Worm (Caenorhabditis elegans) whole organism, young adult: ENCODE measurements around the gene gpd-4.

Experiments used
- B0035.1 ChIP-seq: sonication (generic microtip); optimal IDR thresholded peaks from 2 replicates; lab custom pipeline; 2016; ENCODE audit warnings: missing genetic modification characterization, mild to moderate bottlenecking, missing compliant biosample characterization, missing genotype, missing genetic modification reagents
- ama-1 ChIP-seq, 3 experiments: fragments of 150-350 bp in 1 of 3; sonication (generic microtip) in 2 of 3; optimal IDR thresholded peaks; 2 replicates each; lab custom pipeline; 2014 to 2018; ENCODE audit warnings: missing biosample characterization in 2 of 3, missing genetic modification characterization in 2 of 3, missing genetic modification reagents in 2 of 3
- aptf-3 ChIP-seq: fragments of 200-800 bp; sonication (Bioruptor generic); IDR thresholded peaks from 2 replicates; pipeline ENCODE4 v1.3.6; 2022; ENCODE audit warnings: missing genetic modification characterization, missing compliant biosample characterization
- bed-2 ChIP-seq: fragments of 200-800 bp; sonication (Bioruptor generic); IDR thresholded peaks from 2 replicates; pipeline ENCODE4 v1.3.6; 2022; ENCODE audit warnings: missing genetic modification reagents, missing genetic modification characterization, missing compliant biosample characterization
- cebp-2 ChIP-seq: fragments of 200-800 bp; sonication (Bioruptor generic); IDR thresholded peaks from 2 replicates; pipeline ENCODE4 v1.3.6; 2022; ENCODE audit warnings: missing genetic modification characterization, missing compliant biosample characterization
- chd-7 ChIP-seq: sonication (generic microtip); optimal IDR thresholded peaks from 2 replicates; lab custom pipeline; 2016; ENCODE audit warnings: mild to moderate bottlenecking, missing genetic modification characterization, moderate library complexity, missing compliant biosample characterization
- dpl-1 ChIP-seq: fragments of 150-350 bp; optimal IDR thresholded peaks from 2 replicates; lab custom pipeline; 2014; ENCODE audit warnings: missing biosample characterization, missing genetic modification reagents, missing genetic modification characterization
- egl-44 ChIP-seq: fragments of 200-800 bp; sonication (Bioruptor generic); IDR thresholded peaks from 2 replicates; pipeline ENCODE4 v1.3.6; 2022; ENCODE audit warnings: missing genetic modification reagents, missing genetic modification characterization, missing compliant biosample characterization
- let-526 ChIP-seq: fragments of 200-800 bp; sonication (Bioruptor generic); IDR thresholded peaks from 2 replicates; pipeline ENCODE4 v1.3.6; 2022; ENCODE audit warnings: missing genetic modification reagents, missing genetic modification characterization, missing compliant biosample characterization
- madf-3 ChIP-seq: fragments of 200-800 bp; sonication (Bioruptor generic); IDR thresholded peaks from 2 replicates; pipeline ENCODE4 v1.3.6; 2022; ENCODE audit warnings: missing genetic modification reagents, missing genetic modification characterization, missing compliant biosample characterization
- unc-130 ChIP-seq: sonication (generic microtip); optimal IDR thresholded peaks from 2 replicates; lab custom pipeline; 2016; ENCODE audit warnings: missing genetic modification reagents, missing genetic modification characterization, missing compliant biosample characterization
- unc-62 ChIP-seq: fragments of 150-350 bp; optimal IDR thresholded peaks from 2 replicates; lab custom pipeline; 2014; ENCODE audit warnings: missing biosample characterization, missing genetic modification reagents, missing genetic modification characterization

DNA sequence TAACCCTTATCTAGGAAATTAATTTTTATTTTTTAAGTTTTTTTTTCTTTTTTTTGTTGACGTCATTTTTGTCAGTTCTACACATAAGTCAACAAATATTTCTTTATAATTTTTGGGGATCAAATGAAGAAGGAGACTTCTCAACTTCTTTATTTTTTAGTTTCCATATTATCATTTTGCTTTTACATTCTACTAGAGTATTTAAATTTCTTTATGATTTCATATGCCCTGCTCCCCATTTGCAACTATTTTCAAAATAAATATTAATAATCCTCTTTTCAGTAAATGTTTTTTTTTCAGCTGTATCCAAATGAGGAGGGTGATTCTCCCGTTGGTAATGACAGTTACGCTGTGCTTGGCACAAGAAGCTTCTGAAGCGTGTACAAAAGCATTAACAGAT lies 33.7 kb upstream of the gpd-4 start, which contains the start of gene phg-1:
- TF ChIP-seq B0035.1 (tag; lab: Kevin White, UChicago) (no peak), let-526 (no peak), cebp-2 (GFP tag; lab: Robert Waterston, UW) (no peak), madf-3 (GFP tag; lab: Robert Waterston, UW) (no peak), egl-44 (GFP tag; lab: Robert Waterston, UW) (no peak), dpl-1 (no peak), chd-7 (tag; lab: Kevin White, UChicago) (no peak), bed-2 (GFP tag; lab: Robert Waterston, UW) (no peak), ama-1 (optimal IDR thresholded peaks at IDR 0.05; lab: Kevin White, UChicago) (no peak), ama-1 (GFP tag; optimal IDR thresholded peaks at IDR 0.05; lab: Kevin White, UChicago) (no peak), unc-62 (GFP tag; lab: Kevin White, UChicago) (no peak), aptf-3 (GFP tag; lab: Robert Waterston, UW) (no peak), unc-130 (no peak)
